Fruit fly (Drosophila melanogaster) whole organism, embryonic: ENCODE data around the gene Klp61F.

Experiments
- CG9609 ChIP-seq: fragments of 200-800 bp; sonication (Bioruptor generic); optimal IDR thresholded peaks from 3 replicates; lab custom pipeline; 2016; ENCODE audit warnings: missing biosample characterization, missing genetic modification characterization
- psq ChIP-seq: fragments of 200-800 bp; sonication (Bioruptor generic); optimal IDR thresholded peaks from 2 replicates; lab custom pipeline; 2017; ENCODE audit warnings: missing biosample characterization, missing genetic modification characterization
- sr ChIP-seq: fragments of 200-800 bp; sonication (Bioruptor generic); IDR thresholded peaks from 3 replicates; pipeline ENCODE4 v1.3.6; 2022; ENCODE audit warnings: missing biosample characterization, missing genetic modification characterization

DNA sequence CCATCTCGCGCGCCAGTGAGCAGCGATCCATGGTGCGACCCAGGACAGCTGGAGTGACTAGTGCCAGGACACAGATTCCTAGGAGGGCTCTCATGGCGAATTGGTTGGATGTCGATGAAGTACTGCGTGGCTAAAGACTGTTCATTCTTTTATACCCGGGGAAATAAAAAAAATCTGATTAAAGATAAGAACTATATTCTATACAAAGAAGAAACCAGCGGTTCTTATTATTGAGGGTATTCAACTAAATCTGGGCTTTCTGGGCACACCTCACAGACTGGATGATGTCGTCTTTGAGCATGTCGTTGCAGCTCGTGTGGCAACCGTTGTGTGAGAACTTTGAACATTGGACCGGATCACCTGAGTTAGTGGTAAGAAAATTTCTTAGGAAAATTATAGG is 50.5 kb downstream of the Klp61F start, which contains the start of gene LysX:
- TF ChIP-seq CG9609 (no peak), psq (GFP tag; lab: Kevin White, UChicago) (no peak), sr (GFP tag; lab: Robert Waterston, UW) (no peak)
